Fruit fly (Drosophila melanogaster): ENCODE results near the gene CG5653.
A peak's percentile ranks its signal among the peaks of the same experiment; 100 is the strongest.

CG5653 gene

dm6 chr3L:8953199-8953956, 12.8 kb downstream of the CG5653 start (continued):
- peak; percentile 7 for TF ChIP-seq Smox (GFP tag; optimal IDR thresholded peaks at IDR 0.05)
- peak; percentile 30 for TF ChIP-seq cyc (GFP tag; optimal IDR thresholded peaks at IDR 0.05)
- TF ChIP-seq CG11902 (GFP tag; optimal IDR thresholded peaks at IDR 0.05), result no peak
- TF ChIP-seq CG6163 (GFP tag; IDR thresholded peaks at IDR 0.05), result no peak; the same call in 2 of the 3 replicates
- TF ChIP-seq CG8119 (GFP tag; IDR thresholded peaks at IDR 0.05), result peak; percentile 68; the same call in 2 of the 3 replicates
- TF ChIP-seq CG16779 (tag; optimal IDR thresholded peaks at IDR 0.05), result peak; percentile 80
- TF ChIP-seq Hr4 (GFP tag; optimal IDR thresholded peaks at IDR 0.05), result peak; percentile 78
- peak; percentile 53 for TF ChIP-seq CG3919 (GFP tag; optimal IDR thresholded peaks at IDR 0.05)
- peak; percentile 10 for TF ChIP-seq CG6854 (GFP tag; optimal IDR thresholded peaks at IDR 0.05)
- TF ChIP-seq CG11294 (GFP tag; IDR thresholded peaks at IDR 0.05), result no peak
- TF ChIP-seq eg (GFP tag; IDR thresholded peaks at IDR 0.05), result peak; percentile 40; the same call in 2 of the 3 replicates
- TF ChIP-seq Ets21C (GFP tag; optimal IDR thresholded peaks at IDR 0.05), result peak; percentile 41
- TF ChIP-seq CG8319 (GFP tag; optimal IDR thresholded peaks at IDR 0.05), result no peak
- peak; percentile 78 for TF ChIP-seq CG10631 (GFP tag; optimal IDR thresholded peaks at IDR 0.05)
- TF ChIP-seq CG9139 (GFP tag; optimal IDR thresholded peaks at IDR 0.05), result peak; percentile 36
- TF ChIP-seq Sox102F (GFP tag; optimal IDR thresholded peaks at IDR 0.05), result peak; percentile 68
- TF ChIP-seq CG1621 (tag; optimal IDR thresholded peaks at IDR 0.05), result peak; percentile 44
- TF ChIP-seq Blimp-1 (GFP tag; optimal IDR thresholded peaks at IDR 0.05), result no peak
- TF ChIP-seq spab (GFP tag; optimal IDR thresholded peaks at IDR 0.05), result peak; percentile 54
- TF ChIP-seq fd59A (GFP tag; optimal IDR thresholded peaks at IDR 0.05), result peak; percentile 51
- peak; percentile 31 for TF ChIP-seq OdsH (GFP tag; optimal IDR thresholded peaks at IDR 0.05)
- TF ChIP-seq ss (GFP tag; optimal IDR thresholded peaks at IDR 0.05), result peak; percentile 56 to 58
- TF ChIP-seq acj6 (GFP tag; optimal IDR thresholded peaks at IDR 0.05), result peak; percentile 42
- TF ChIP-seq CG8632 (GFP tag; optimal IDR thresholded peaks at IDR 0.05), result peak; percentile 47
- TF ChIP-seq dac (GFP tag; optimal IDR thresholded peaks at IDR 0.05), result peak; percentile 68
- TF ChIP-seq Lpt (GFP tag; optimal IDR thresholded peaks at IDR 0.05), result peak; percentile 40
- TF ChIP-seq CG10669 (GFP tag; optimal IDR thresholded peaks at IDR 0.05), result peak; percentile 67
- peak; percentile 44 for TF ChIP-seq CG31627 (GFP tag; optimal IDR thresholded peaks at IDR 0.05)
- peak; percentile 46 for TF ChIP-seq dsx (GFP tag; optimal IDR thresholded peaks at IDR 0.05; ENCODE audit: poor library complexity, severe bottlenecking)
- TF ChIP-seq net (GFP tag; optimal IDR thresholded peaks at IDR 0.05), result peak; percentile 67
- TF ChIP-seq Eip93F (GFP tag; optimal IDR thresholded peaks at IDR 0.05), result peak; percentile 35
- TF ChIP-seq lz (GFP tag; optimal IDR thresholded peaks at IDR 0.05), result peak; percentile 65
- peak; percentile 78 for TF ChIP-seq CG6276 (GFP tag; optimal IDR thresholded peaks at IDR 0.05)
- peak; percentile 7 for TF ChIP-seq fkh (GFP tag; optimal IDR thresholded peaks at IDR 0.05)
- TF ChIP-seq esn (GFP tag; optimal IDR thresholded peaks at IDR 0.05), result peak; percentile 74

dm6 chr3L:8952549-8953198, 13.5 kb downstream of the CG5653 start:
- TF ChIP-seq Lpt (GFP tag; optimal IDR thresholded peaks at IDR 0.05), result no peak
- no peak for TF ChIP-seq Ets21C (GFP tag; optimal IDR thresholded peaks at IDR 0.05)
- no peak for TF ChIP-seq CG7368 (GFP tag; optimal IDR thresholded peaks at IDR 0.05)
- no peak for TF ChIP-seq CG11294 (GFP tag; IDR thresholded peaks at IDR 0.05)
- no peak for TF ChIP-seq CG8119 (GFP tag; IDR thresholded peaks at IDR 0.05)
- no peak for TF ChIP-seq CG11902 (GFP tag; optimal IDR thresholded peaks at IDR 0.05)
- TF ChIP-seq ss (GFP tag; optimal IDR thresholded peaks at IDR 0.05), result no peak
- no peak for TF ChIP-seq eg (GFP tag; IDR thresholded peaks at IDR 0.05)
- no peak for TF ChIP-seq CG6808 (GFP tag; optimal IDR thresholded peaks at IDR 0.05)

Measured in whole organism, prepupa.